Worm (Caenorhabditis elegans): ENCODE measurements around the gene F59E11.5.

Gene F59E11.5

DNA sequence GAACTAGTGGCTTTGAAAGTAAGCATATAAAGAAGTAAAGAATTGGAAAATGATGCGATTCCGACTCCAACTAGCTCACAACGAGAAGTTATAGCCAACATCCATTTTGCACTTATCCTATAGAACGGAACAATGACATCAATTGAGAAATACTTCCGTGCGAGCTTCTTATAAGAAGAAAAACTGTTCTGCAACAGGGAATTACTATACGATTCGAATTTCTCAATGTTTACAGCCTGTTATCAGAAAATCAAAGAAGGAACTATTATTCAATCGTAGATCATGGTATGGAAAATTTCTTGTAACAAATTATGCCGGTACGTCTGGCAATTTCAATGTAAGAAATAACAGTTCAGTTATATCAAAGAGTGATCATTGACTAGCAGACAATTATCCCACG lies 9.2 kb upstream of the F59E11.5 start, which contains the start of gene str-85:
str-85 (minus strand) TSS at position 101 of the 400 bp plus-strand sequence.
- TF ChIP-seq ama-1 (optimal IDR thresholded peaks at IDR 0.05) (no peak), tbx-11 (GFP tag; IDR thresholded peaks at IDR 0.05) (no peak), flt-1 (GFP tag; IDR thresholded peaks at IDR 0.05) (no peak), aly-1 (tag; optimal IDR thresholded peaks at IDR 0.05) (no peak), hmg-4 (GFP tag; optimal IDR thresholded peaks at IDR 0.05) (no peak), ets-7 (tag; optimal IDR thresholded peaks at IDR 0.05) (no peak), tra-4 (tag; optimal IDR thresholded peaks at IDR 0.05) (no peak), sea-1 (GFP tag; conservative IDR thresholded peaks at IDR 0.05) (no peak), hnd-1 (tag; optimal IDR thresholded peaks at IDR 0.05) (no peak), B0310.2 (tag; optimal IDR thresholded peaks at IDR 0.05) (no peak)

DNA sequence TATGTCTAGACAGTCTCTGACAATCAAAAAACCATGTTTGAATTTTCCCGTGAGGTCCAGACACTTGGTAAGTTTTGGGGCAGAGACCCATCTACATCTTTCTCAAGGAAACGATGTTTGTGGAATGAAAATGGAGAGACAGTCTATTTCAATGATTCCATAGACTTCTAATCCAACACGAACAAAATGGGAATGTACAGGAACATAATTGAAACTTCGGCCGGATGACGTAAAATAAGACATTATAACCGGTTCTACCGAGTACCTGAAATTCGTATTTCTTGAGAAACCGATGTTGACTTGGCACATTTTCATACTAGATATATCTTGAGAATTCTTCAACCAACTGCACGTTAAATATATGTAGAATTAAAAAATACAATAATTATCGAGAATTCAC lies 6.8 kb upstream of the F59E11.5 start, which contains the start of gene str-87:
str-87 (minus strand) TSS at position 101 of the 400 bp plus-strand sequence.
- TF ChIP-seq ets-7 (tag; optimal IDR thresholded peaks at IDR 0.05) (no peak), tbx-11 (GFP tag; IDR thresholded peaks at IDR 0.05) (no peak), sea-1 (GFP tag; conservative IDR thresholded peaks at IDR 0.05) (no peak), tbx-37 (GFP tag; conservative IDR thresholded peaks at IDR 0.05) (no peak), hmbx-1 (tag; optimal IDR thresholded peaks at IDR 0.05) (no peak), flt-1 (GFP tag; IDR thresholded peaks at IDR 0.05) (no peak), tra-4 (tag; optimal IDR thresholded peaks at IDR 0.05) (no peak)

DNA sequence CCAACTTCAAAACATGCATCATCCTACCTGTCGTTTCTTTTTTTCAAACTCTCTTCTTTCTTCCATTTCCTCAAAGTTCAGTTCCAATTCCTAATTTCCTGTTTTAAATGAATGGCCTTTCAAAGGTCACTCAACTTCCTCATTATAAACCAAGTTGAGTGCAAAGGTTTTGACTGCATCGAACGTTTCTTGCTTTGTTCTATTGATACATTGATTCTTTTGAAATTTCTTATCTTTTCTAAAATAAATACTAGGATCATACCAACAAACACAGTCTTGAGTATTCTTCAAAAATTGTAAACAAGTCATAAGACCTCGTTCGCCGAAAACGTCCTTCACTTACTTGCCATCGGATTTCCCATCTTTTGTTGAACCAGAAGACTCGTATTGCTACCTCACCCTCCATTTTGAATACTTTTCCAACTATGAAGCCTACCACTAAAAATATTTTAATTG lies 4.7 kb upstream of the F59E11.5 start, which contains the start of gene F59E11.7:
F59E11.7 (plus strand) TSS at position 51 of the 456 bp plus-strand sequence.
- TF ChIP-seq hnd-1 (tag; optimal IDR thresholded peaks at IDR 0.05) = no peak
- no peak for TF ChIP-seq F13C5.2 (tag; optimal IDR thresholded peaks at IDR 0.05)
- TF ChIP-seq sea-1 (GFP tag; conservative IDR thresholded peaks at IDR 0.05) = no peak
- TF ChIP-seq B0310.2 (tag; optimal IDR thresholded peaks at IDR 0.05) = no peak
- no peak for TF ChIP-seq flt-1 (GFP tag; IDR thresholded peaks at IDR 0.05)

DNA sequence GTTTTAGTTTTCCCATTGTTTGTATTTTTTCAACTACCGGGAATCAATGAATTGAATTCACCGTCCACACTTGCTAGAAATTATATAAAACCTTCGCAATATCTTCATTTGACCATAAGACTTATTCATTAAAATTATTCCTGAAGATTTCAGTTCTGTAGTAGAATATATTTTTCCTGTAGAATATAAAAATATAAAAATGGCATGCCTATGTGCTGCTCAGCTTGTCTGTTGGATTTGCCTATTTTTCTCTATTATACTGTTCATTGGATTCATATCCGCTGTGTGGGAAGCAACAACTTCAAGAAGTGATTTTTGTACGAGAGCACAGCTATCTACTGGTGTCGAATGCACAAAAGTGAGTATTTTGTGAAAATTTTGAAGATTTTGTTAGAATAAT lies 3.2 kb upstream of the F59E11.5 start, which contains the start of gene F59E11.6:
F59E11.6 (plus strand) TSS at position 111 of the 400 bp plus-strand sequence.
- TF ChIP-seq hnd-1 (tag; optimal IDR thresholded peaks at IDR 0.05) (no peak), ets-7 (tag; optimal IDR thresholded peaks at IDR 0.05) (no peak)

DNA sequence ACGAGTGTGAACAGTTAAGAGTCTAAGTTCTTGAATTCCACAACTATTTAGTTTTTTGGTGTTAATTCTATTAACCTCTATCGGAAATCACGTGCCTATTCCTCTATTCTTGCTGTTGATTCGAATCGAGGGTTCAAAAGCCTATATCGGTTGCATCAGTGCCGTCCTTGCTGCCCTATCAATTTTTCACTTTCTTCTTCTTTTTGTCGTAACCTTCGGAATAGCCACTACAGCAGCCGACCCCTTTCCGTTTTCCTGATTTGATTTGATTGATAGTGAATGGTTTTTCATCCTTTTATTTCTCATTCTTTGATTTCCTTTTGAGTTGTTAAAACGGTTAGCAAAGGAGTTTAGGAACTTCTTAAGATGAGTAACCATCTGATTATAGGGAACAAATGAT lies 629 bp upstream of the F59E11.5 start:
- TF ChIP-seq ets-7 (tag; optimal IDR thresholded peaks at IDR 0.05) (no peak), tra-4 (tag; optimal IDR thresholded peaks at IDR 0.05) (no peak), B0310.2 (tag; optimal IDR thresholded peaks at IDR 0.05) (no peak), tbx-37 (GFP tag; conservative IDR thresholded peaks at IDR 0.05) (no peak), hnd-1 (tag; optimal IDR thresholded peaks at IDR 0.05) (no peak), tbx-11 (GFP tag; IDR thresholded peaks at IDR 0.05) (no peak), ceh-13 (GFP tag; optimal IDR thresholded peaks at IDR 0.05) (no peak), F13C5.2 (tag; optimal IDR thresholded peaks at IDR 0.05) (no peak), ceh-36 (tag; optimal IDR thresholded peaks at IDR 0.05) (no peak)

DNA sequence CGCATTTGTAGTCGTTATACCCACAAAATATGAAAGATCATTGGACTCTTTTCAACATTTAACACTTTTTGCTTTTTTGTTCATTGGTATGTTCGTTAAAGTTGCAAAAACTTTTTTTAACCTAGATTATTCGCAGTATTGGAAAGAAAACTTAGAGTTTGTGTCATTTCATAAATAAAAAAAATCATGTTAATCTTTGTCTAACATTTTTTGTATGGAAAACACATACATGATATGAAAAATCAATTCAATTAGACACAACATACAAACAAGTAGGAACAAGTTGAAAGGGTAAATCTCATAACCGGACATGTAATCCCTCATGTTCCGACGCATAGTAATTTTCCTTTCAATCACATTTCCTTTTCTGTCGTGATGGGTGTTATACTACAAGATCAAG lies 6.3 kb downstream of the F59E11.5 start, which contains the start of gene F59E11.2:
F59E11.2 (plus strand) TSS at position 301 of the 400 bp plus-strand sequence.
- TF ChIP-seq scrt-1 (GFP tag; IDR thresholded peaks at IDR 0.05) (no peak), tbx-37 (GFP tag; conservative IDR thresholded peaks at IDR 0.05) (no peak), hmg-4 (GFP tag; optimal IDR thresholded peaks at IDR 0.05) (no peak), flt-1 (GFP tag; IDR thresholded peaks at IDR 0.05) (no peak), ama-1 (optimal IDR thresholded peaks at IDR 0.05) (no peak), B0310.2 (tag; optimal IDR thresholded peaks at IDR 0.05) (no peak), hmbx-1 (tag; optimal IDR thresholded peaks at IDR 0.05) (no peak), tra-4 (tag; optimal IDR thresholded peaks at IDR 0.05) (no peak), F13C5.2 (tag; optimal IDR thresholded peaks at IDR 0.05) (no peak), hnd-1 (tag; optimal IDR thresholded peaks at IDR 0.05) (no peak), sea-1 (GFP tag; conservative IDR thresholded peaks at IDR 0.05) (no peak), tbx-11 (GFP tag; IDR thresholded peaks at IDR 0.05) (no peak)

DNA sequence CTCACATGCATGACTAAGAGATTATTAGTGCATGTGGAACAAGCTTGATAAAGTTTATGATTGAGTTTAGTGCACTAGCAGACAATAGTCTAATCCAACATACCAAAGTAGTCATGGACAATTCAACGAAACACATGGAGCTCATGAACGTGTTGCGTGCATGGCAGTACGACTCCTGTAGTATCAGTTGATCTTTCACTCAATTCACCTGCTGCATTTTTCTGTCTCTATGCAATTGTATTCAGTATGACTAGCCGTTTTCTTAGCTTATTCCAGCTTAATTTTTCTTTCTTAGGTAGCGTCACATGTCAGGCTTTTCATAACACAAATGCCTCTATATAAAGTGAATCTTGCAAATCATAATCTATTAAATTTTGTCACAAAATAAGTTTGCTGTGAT lies 8.4 kb downstream of the F59E11.5 start, which contains the start of gene srx-1:
srx-1 (plus strand) TSS at position 382 of the 400 bp plus-strand sequence.
- TF ChIP-seq ama-1 (optimal IDR thresholded peaks at IDR 0.05) (no peak), ceh-13 (GFP tag; optimal IDR thresholded peaks at IDR 0.05) (no peak), tbx-11 (GFP tag; IDR thresholded peaks at IDR 0.05) (no peak), ceh-36 (tag; optimal IDR thresholded peaks at IDR 0.05) (no peak), hnd-1 (tag; optimal IDR thresholded peaks at IDR 0.05) (no peak), aly-1 (tag; optimal IDR thresholded peaks at IDR 0.05) (no peak), hmbx-1 (tag; optimal IDR thresholded peaks at IDR 0.05) (no peak), flt-1 (GFP tag; IDR thresholded peaks at IDR 0.05) (no peak), hmg-4 (GFP tag; optimal IDR thresholded peaks at IDR 0.05) (no peak), tra-4 (tag; optimal IDR thresholded peaks at IDR 0.05) (no peak), F13C5.2 (tag; optimal IDR thresholded peaks at IDR 0.05) (no peak), pes-1 (GFP tag; IDR thresholded peaks at IDR 0.05) (no peak)

DNA sequence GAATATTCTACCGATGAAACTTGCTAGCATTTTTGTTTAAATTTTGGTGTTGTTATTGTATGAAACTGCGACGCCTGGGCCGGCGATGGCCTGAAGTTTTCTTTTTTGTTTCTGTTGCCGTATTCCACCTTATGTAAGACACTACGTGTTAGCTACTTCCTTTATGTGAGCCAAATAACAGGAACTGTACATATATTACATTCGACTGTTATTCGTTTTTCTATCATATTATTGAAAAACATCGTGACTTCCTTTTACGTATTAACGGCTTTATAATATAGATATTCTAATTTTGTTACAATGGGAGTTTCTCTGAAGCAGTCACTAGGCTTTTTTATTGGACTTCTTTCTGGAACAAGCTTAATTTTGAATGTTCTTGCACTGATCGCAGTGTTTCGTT lies 10.3 kb downstream of the F59E11.5 start, which contains the start of gene srx-3:
srx-3 (plus strand) TSS at position 301 of the 400 bp plus-strand sequence.
- TF ChIP-seq aly-1 (tag; optimal IDR thresholded peaks at IDR 0.05) (no peak), B0310.2 (tag; optimal IDR thresholded peaks at IDR 0.05) (no peak), ceh-13 (GFP tag; optimal IDR thresholded peaks at IDR 0.05) (no peak), hmbx-1 (tag; optimal IDR thresholded peaks at IDR 0.05) (no peak), F13C5.2 (tag; optimal IDR thresholded peaks at IDR 0.05) (no peak), hnd-1 (tag; optimal IDR thresholded peaks at IDR 0.05) (no peak)
